Worm (Caenorhabditis elegans): ENCODE measurements around the gene hyl-2.

DNA sequence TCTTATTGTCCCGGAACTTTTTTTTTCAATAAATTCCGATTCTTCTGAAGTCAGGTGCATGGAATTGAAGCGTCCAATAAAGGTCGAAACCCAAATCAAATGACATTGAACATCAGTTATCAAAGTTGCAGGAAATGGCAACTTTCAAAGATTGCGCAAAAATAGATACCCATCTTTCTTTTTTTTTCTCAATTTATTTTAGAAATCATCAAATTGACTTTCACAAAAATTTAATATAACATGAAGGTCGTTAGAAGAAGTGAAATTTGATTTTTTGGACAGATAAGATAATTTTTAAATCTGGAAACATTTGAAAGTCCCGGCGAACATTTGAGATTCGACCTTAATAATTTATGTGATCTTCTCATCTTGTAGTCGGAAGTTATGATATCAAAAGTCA is 6.4 kb upstream of the hyl-2 start:
- TF ChIP-seq unc-62 (GFP tag; optimal IDR thresholded peaks at IDR 0.05) (no peak), sptf-1 (tag; optimal IDR thresholded peaks at IDR 0.05) (no peak), lin-13 (tag; optimal IDR thresholded peaks at IDR 0.05) (no peak), ces-1 (GFP tag; optimal IDR thresholded peaks at IDR 0.05) (no peak), bed-3 (GFP tag; optimal IDR thresholded peaks at IDR 0.05) (no peak), elt-3 (tag; optimal IDR thresholded peaks at IDR 0.05) (no peak), drap-1 (GFP tag; optimal IDR thresholded peaks at IDR 0.05) (no peak), nhr-28 (tag; optimal IDR thresholded peaks at IDR 0.05) (no peak), mep-1 (tag; optimal IDR thresholded peaks at IDR 0.05) (no peak), nhr-76 (tag; optimal IDR thresholded peaks at IDR 0.05) (no peak), unc-39 (tag; optimal IDR thresholded peaks at IDR 0.05) (no peak), zip-8 (tag; optimal IDR thresholded peaks at IDR 0.05) (no peak)
